Worm (Caenorhabditis elegans) whole organism, young adult: ENCODE measurements around the gene cah-3.

Experiments used
- C06A6.2 ChIP-seq: fragments of 200-800 bp; sonication (Bioruptor generic); conservative IDR thresholded peaks from 2 replicates; pipeline ENCODE4 v1.3.6; 2022; ENCODE audit warnings: missing genetic modification characterization, missing compliant biosample characterization
- F10E7.11 ChIP-seq: sonication (generic microtip); optimal IDR thresholded peaks from 2 replicates; lab custom pipeline; 2017; ENCODE audit warnings: mild to moderate bottlenecking, missing genetic modification characterization, moderate library complexity, missing compliant biosample characterization
- F22D6.2 ChIP-seq: sonication (generic microtip); optimal IDR thresholded peaks from 2 replicates; lab custom pipeline; 2016; ENCODE audit warnings: mild to moderate bottlenecking, missing genetic modification characterization, missing compliant biosample characterization
- F52B5.7 ChIP-seq: sonication (generic microtip); optimal IDR thresholded peaks from 2 replicates; lab custom pipeline; 2016; ENCODE audit warnings: mild to moderate bottlenecking, missing genetic modification characterization, missing compliant biosample characterization
- F55B11.4 ChIP-seq: sonication (generic microtip); optimal IDR thresholded peaks from 2 replicates; lab custom pipeline; 2016; ENCODE audit warnings: missing compliant biosample characterization, missing genetic modification characterization, borderline replicate concordance; ENCODE audit not compliant: insufficient read depth
- T07F8.4 ChIP-seq: sonication (generic microtip); optimal IDR thresholded peaks from 2 replicates; lab custom pipeline; 2016; ENCODE audit warnings: mild to moderate bottlenecking, missing genetic modification characterization, moderate library complexity, missing compliant biosample characterization
- T26A5.8 ChIP-seq: sonication (generic microtip); optimal IDR thresholded peaks from 2 replicates; lab custom pipeline; 2016; ENCODE audit warnings: missing genetic modification characterization, missing compliant biosample characterization
- Y53G8AR.9 ChIP-seq: fragments of 200-800 bp; sonication (Bioruptor generic); conservative IDR thresholded peaks from 2 replicates; pipeline ENCODE4 v1.3.6; 2022; ENCODE audit warnings: missing genetic modification reagents, missing genetic modification characterization, missing compliant biosample characterization
- Y67H2A.10 ChIP-seq: fragments of 200-800 bp; sonication (Bioruptor generic); conservative IDR thresholded peaks from 2 replicates; pipeline ENCODE4 v1.3.6; 2022; ENCODE audit warnings: missing genetic modification reagents, missing genetic modification characterization, missing compliant biosample characterization
- ZK185.1 ChIP-seq: sonication (generic microtip); optimal IDR thresholded peaks from 2 replicates; lab custom pipeline; 2016; ENCODE audit warnings: mild to moderate bottlenecking, missing genetic modification characterization, missing compliant biosample characterization; ENCODE audit not compliant: poor library complexity, severe bottlenecking
- akir-1 ChIP-seq: fragments of 200-800 bp; sonication (Bioruptor generic); optimal IDR thresholded peaks from 2 replicates; lab custom pipeline; 2018; ENCODE audit warnings: mild to moderate bottlenecking, missing genetic modification characterization, moderate library complexity, missing compliant biosample characterization
- atf-7 ChIP-seq: sonication (generic microtip); optimal IDR thresholded peaks from 2 replicates; lab custom pipeline; 2017; ENCODE audit warnings: mild to moderate bottlenecking, missing genetic modification characterization, missing compliant biosample characterization
- attf-3 ChIP-seq: fragments of 200-800 bp; sonication (Bioruptor generic); conservative IDR thresholded peaks from 2 replicates; pipeline ENCODE4 v1.3.6; 2022; ENCODE audit warnings: missing genetic modification reagents, missing genetic modification characterization, missing compliant biosample characterization
- attf-6 ChIP-seq: fragments of 200-800 bp; sonication (Bioruptor generic); IDR thresholded peaks from 2 replicates; pipeline ENCODE4 v1.3.6; 2022; ENCODE audit warnings: missing genetic modification reagents, missing genetic modification characterization, missing compliant biosample characterization
- cebp-1 ChIP-seq, 2 experiments: fragments of 200-800 bp in 1 of 2; sonication (Bioruptor generic) in 1 of 2; sonication (generic microtip) in 1 of 2; IDR thresholded peaks in 1 of 2; optimal IDR thresholded peaks in 1 of 2; 2 replicates each; pipeline versions ENCODE4 v1.3.6 to Lab custom; 2017 to 2022; ENCODE audit warnings: missing compliant biosample characterization in 2 of 2, missing genetic modification characterization in 2 of 2, mild to moderate bottlenecking in 1 of 2, missing genetic modification reagents in 1 of 2, moderate library complexity in 1 of 2
- ceh-100 ChIP-seq: fragments of 200-800 bp; sonication (Bioruptor generic); IDR thresholded peaks from 2 replicates; pipeline ENCODE4 v1.3.6; 2022; ENCODE audit warnings: missing genetic modification reagents, missing genetic modification characterization, missing compliant biosample characterization
- dox-1 ChIP-seq: fragments of 200-800 bp; sonication (Bioruptor generic); IDR thresholded peaks from 2 replicates; pipeline ENCODE4 v1.3.6; 2022; ENCODE audit warnings: missing genetic modification reagents, missing genetic modification characterization, missing compliant biosample characterization
- ekl-4 ChIP-seq: fragments of 200-800 bp; sonication (Bioruptor generic); IDR thresholded peaks from 2 replicates; pipeline ENCODE4 v1.3.6; 2022; ENCODE audit warnings: missing genetic modification reagents, missing genetic modification characterization, missing compliant biosample characterization
- hmg-1.2 ChIP-seq: fragments of 200-800 bp; sonication (Bioruptor generic); IDR thresholded peaks from 2 replicates; pipeline ENCODE4 v1.3.6; 2022; ENCODE audit warnings: missing genetic modification reagents, missing genetic modification characterization, missing compliant biosample characterization
- hmg-20 ChIP-seq: fragments of 200-800 bp; sonication (Bioruptor generic); IDR thresholded peaks from 2 replicates; pipeline ENCODE4 v1.3.6; 2022; ENCODE audit warnings: missing genetic modification reagents, missing genetic modification characterization, missing compliant biosample characterization
- hrde-1 ChIP-seq: sonication (generic microtip); optimal IDR thresholded peaks from 2 replicates; lab custom pipeline; 2016; ENCODE audit warnings: missing genetic modification characterization, mild to moderate bottlenecking, missing compliant biosample characterization, moderate library complexity, missing genotype, missing genetic modification reagents, borderline replicate concordance
- lin-26 ChIP-seq: fragments of 200-800 bp; sonication (Bioruptor generic); IDR thresholded peaks from 2 replicates; pipeline ENCODE4 v1.3.6; 2022; ENCODE audit warnings: missing genetic modification reagents, missing genetic modification characterization, missing compliant biosample characterization
- lin-35 ChIP-seq, 3 experiments: fragments of 150-350 bp in 2 of 3; sonication (generic microtip) in 1 of 3; optimal IDR thresholded peaks; 2 replicates each; lab custom pipeline; 2014 to 2018; ENCODE audit warnings: missing biosample characterization in 3 of 3, missing genetic modification characterization in 3 of 3, missing genetic modification reagents in 3 of 3
- lsy-27 ChIP-seq: sonication (generic microtip); optimal IDR thresholded peaks from 2 replicates; lab custom pipeline; 2017; ENCODE audit warnings: missing genetic modification characterization, mild to moderate bottlenecking, missing compliant biosample characterization, antibody characterized with exemption, missing genotype, borderline replicate concordance; ENCODE audit not compliant: insufficient read depth
- madf-10 ChIP-seq: sonication (generic microtip); optimal IDR thresholded peaks from 2 replicates; lab custom pipeline; 2016; ENCODE audit warnings: mild to moderate bottlenecking, missing genetic modification characterization, missing compliant biosample characterization
- madf-8 ChIP-seq: fragments of 200-800 bp; sonication (Bioruptor generic); conservative IDR thresholded peaks from 2 replicates; pipeline ENCODE4 v1.3.6; 2022; ENCODE audit warnings: missing genetic modification reagents, missing genetic modification characterization, missing compliant biosample characterization
- nfyb-1 ChIP-seq: fragments of 200-800 bp; sonication (Bioruptor generic); IDR thresholded peaks from 2 replicates; pipeline ENCODE4 v1.3.6; 2022; ENCODE audit warnings: missing genetic modification reagents, missing genetic modification characterization, missing compliant biosample characterization
- nhr-27 ChIP-seq: fragments of 200-800 bp; sonication (Bioruptor generic); optimal IDR thresholded peaks from 2 replicates; lab custom pipeline; 2018; ENCODE audit warnings: mild to moderate bottlenecking, missing genetic modification characterization, moderate library complexity, missing compliant biosample characterization
- nhr-80 ChIP-seq: sonication (generic microtip); optimal IDR thresholded peaks from 2 replicates; lab custom pipeline; 2016; ENCODE audit warnings: missing genetic modification characterization, missing compliant biosample characterization
- nhr-90 ChIP-seq: sonication (generic microtip); optimal IDR thresholded peaks from 2 replicates; lab custom pipeline; 2016; ENCODE audit warnings: missing genotype, mild to moderate bottlenecking, missing genetic modification characterization, missing compliant biosample characterization
- rcor-1 ChIP-seq: fragments of 200-800 bp; sonication (Bioruptor generic); IDR thresholded peaks from 2 replicates; pipeline ENCODE4 v1.3.6; 2022; ENCODE audit warnings: missing genetic modification reagents, missing genetic modification characterization, missing compliant biosample characterization
- snpc-4 ChIP-seq, 5 experiments: fragments of 150-350 bp in 1 of 5; sonication (generic microtip) in 4 of 5; optimal IDR thresholded peaks; 2 replicates each; lab custom pipeline; 2014 to 2018; ENCODE audit warnings: missing genetic modification characterization in 5 of 5, missing biosample characterization in 3 of 5, antibody characterized with exemption in 2 of 5, mild to moderate bottlenecking in 2 of 5, missing compliant biosample characterization in 2 of 5, missing genotype in 2 of 5, moderate library complexity in 2 of 5, missing genetic modification reagents in 1 of 5
- tbx-9 ChIP-seq: sonication (generic microtip); optimal IDR thresholded peaks from 2 replicates; lab custom pipeline; 2016; ENCODE audit warnings: borderline replicate concordance, missing genetic modification characterization, inconsistent platforms, missing compliant biosample characterization
- zfh-2 ChIP-seq: fragments of 200-800 bp; sonication (Bioruptor generic); conservative IDR thresholded peaks from 2 replicates; pipeline ENCODE4 v1.3.6; 2022; ENCODE audit warnings: missing genetic modification reagents, missing genetic modification characterization, missing compliant biosample characterization
- ztf-6 ChIP-seq: fragments of 200-800 bp; sonication (Bioruptor generic); IDR thresholded peaks from 2 replicates; pipeline ENCODE4 v1.3.6; 2022; ENCODE audit warnings: missing genetic modification reagents, missing genetic modification characterization, missing compliant biosample characterization

Gene cah-3

ce11 chrX:16490753-16491152 lies 3.5 kb downstream of the cah-3 start:
- TF ChIP-seq Y67H2A.10 (GFP tag; lab: Robert Waterston, UW), result no peak
- no peak for TF ChIP-seq nhr-80 (tag; lab: Kevin White, UChicago)
- no peak for TF ChIP-seq rcor-1 (GFP tag; lab: Robert Waterston, UW)
- TF ChIP-seq akir-1 (GFP tag; lab: Kevin White, UChicago), result no peak
- TF ChIP-seq F52B5.7 (tag; lab: Kevin White, UChicago), result no peak
- no peak for TF ChIP-seq hmg-20 (GFP tag; lab: Robert Waterston, UW)
- TF ChIP-seq nfyb-1, result no peak
- TF ChIP-seq ztf-6 (GFP tag; lab: Robert Waterston, UW), result no peak
- no peak for TF ChIP-seq atf-7
- no peak for TF ChIP-seq F55B11.4 (tag; lab: Kevin White, UChicago)
- no peak for TF ChIP-seq lsy-27 (tag; lab: Kevin White, UChicago)
- TF ChIP-seq ceh-100 (GFP tag; lab: Robert Waterston, UW), result no peak
- TF ChIP-seq dox-1 (GFP tag; lab: Robert Waterston, UW), result no peak
- TF ChIP-seq, all 124 proteins: peak for 0

ce11 chrX:16494630-16495029 lies 7.3 kb downstream of the cah-3 start, which contains the start of gene K05G3.2:
Gene K05G3.2, plus strand, starts transcription at chrX:16494930.
- TF ChIP-seq madf-8 (GFP tag; lab: Robert Waterston, UW) (no peak), F22D6.2 (tag; lab: Kevin White, UChicago) (no peak), attf-3 (GFP tag; lab: Robert Waterston, UW) (no peak), F55B11.4 (tag; lab: Kevin White, UChicago) (no peak), lin-26 (GFP tag; lab: Robert Waterston, UW) (no peak), T26A5.8 (tag; lab: Kevin White, UChicago) (no peak), madf-10 (tag; lab: Kevin White, UChicago) (no peak), nhr-90 (tag; lab: Kevin White, UChicago) (no peak), cebp-1 (GFP tag; IDR thresholded peaks at IDR 0.05; lab: Robert Waterston, UW) (no peak), cebp-1 (tag; optimal IDR thresholded peaks at IDR 0.05; lab: Kevin White, UChicago) (no peak), Y53G8AR.9 (GFP tag; lab: Robert Waterston, UW) (no peak), C06A6.2 (GFP tag; lab: Robert Waterston, UW) (no peak), zfh-2 (GFP tag; lab: Robert Waterston, UW) (no peak), hrde-1 (tag; lab: Kevin White, UChicago) (no peak), lin-35 (GFP tag; optimal IDR thresholded peaks at IDR 0.05; lab: Kevin White, UChicago) (no peak), ZK185.1 (tag; lab: Kevin White, UChicago) (no peak), hmg-1.2 (no peak), attf-6 (GFP tag; lab: Robert Waterston, UW) (no peak), T07F8.4 (tag; lab: Kevin White, UChicago) (no peak), nhr-27 (no peak)

DNA sequence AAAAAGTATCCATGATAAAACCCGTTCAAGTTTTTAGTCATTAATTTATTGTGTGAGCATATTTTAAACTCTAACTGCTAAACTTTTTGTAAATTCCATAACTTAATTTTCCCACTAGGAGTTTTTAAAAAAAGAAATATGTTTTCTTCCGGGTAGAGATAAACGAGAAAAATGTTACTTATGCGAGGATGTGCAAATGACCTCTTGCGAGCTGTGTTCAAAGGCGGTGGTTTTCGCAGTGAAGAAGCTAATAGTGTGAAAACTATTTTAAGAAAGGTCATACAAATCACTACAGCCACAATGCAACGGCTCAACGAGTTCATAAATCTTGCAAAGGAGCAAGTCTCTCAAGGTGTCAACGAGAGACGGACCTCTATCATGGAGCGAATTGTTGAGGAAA lies 13.8 kb downstream of the cah-3 start, which contains the start of gene K05G3.1:
Gene K05G3.1, plus strand, starts transcription at position 301 of the 400 bp plus-strand sequence.
- TF ChIP-seq dox-1 (GFP tag; lab: Robert Waterston, UW) (no peak), snpc-4 (GFP tag; optimal IDR thresholded peaks at IDR 0.05; lab: Kevin White, UChicago) (no peak), snpc-4 (tag; optimal IDR thresholded peaks at IDR 0.05; lab: Kevin White, UChicago) (no peak), ekl-4 (GFP tag; lab: Robert Waterston, UW) (no peak), F10E7.11 (tag; lab: Kevin White, UChicago) (no peak), tbx-9 (no peak)
- TF ChIP-seq, all 124 proteins: peak for 0
